Worm (Caenorhabditis elegans) whole organism, mixed stage, embryonic: ENCODE measurements around the gene C29A12.6.
A peak's percentile ranks its signal among the peaks of the same experiment; 100 is the strongest.

Experiments used
- M03D4.4 ChIP-seq: sonication (generic microtip); optimal IDR thresholded peaks from 2 replicates; lab custom pipeline; 2017; ENCODE audit warnings: mild to moderate bottlenecking, missing genetic modification characterization, missing compliant biosample characterization
- bed-3 ChIP-seq: fragments of 200-800 bp; sonication (Bioruptor generic); optimal IDR thresholded peaks from 3 replicates; lab custom pipeline; 2018; ENCODE audit warnings: mild to moderate bottlenecking, missing genetic modification characterization, moderate library complexity, missing compliant biosample characterization
- blmp-1 ChIP-seq: fragments of 150-350 bp; optimal IDR thresholded peaks from 2 replicates; lab custom pipeline; 2014; ENCODE audit warnings: missing biosample characterization, missing genetic modification characterization
- ceh-39 ChIP-seq: fragments of 150-350 bp; optimal IDR thresholded peaks from 2 replicates; lab custom pipeline; 2014; ENCODE audit warnings: missing biosample characterization, missing genetic modification characterization
- ceh-43 ChIP-seq: fragments of 200-800 bp; sonication (Bioruptor generic); optimal IDR thresholded peaks from 2 replicates; lab custom pipeline; 2018; ENCODE audit warnings: mild to moderate bottlenecking, missing genetic modification characterization, moderate library complexity, missing compliant biosample characterization
- ceh-83 ChIP-seq: fragments of 200-800 bp; sonication (Bioruptor generic); optimal IDR thresholded peaks from 2 replicates; lab custom pipeline; 2018; ENCODE audit warnings: mild to moderate bottlenecking, missing genetic modification characterization, missing compliant biosample characterization
- ces-1 ChIP-seq: fragments of 150-350 bp; optimal IDR thresholded peaks from 2 replicates; lab custom pipeline; 2014; ENCODE audit warnings: missing biosample characterization, missing genetic modification reagents, missing genetic modification characterization
- cnd-1 ChIP-seq: fragments of 200-800 bp; sonication (Bioruptor generic); optimal IDR thresholded peaks from 2 replicates; lab custom pipeline; 2018; ENCODE audit warnings: mild to moderate bottlenecking, missing genetic modification characterization, missing compliant biosample characterization
- drap-1 ChIP-seq: fragments of 200-800 bp; sonication (Bioruptor generic); optimal IDR thresholded peaks from 3 replicates; lab custom pipeline; 2018; ENCODE audit warnings: mild to moderate bottlenecking, missing genetic modification characterization, missing compliant biosample characterization
- elt-1 ChIP-seq: sonication (generic microtip); optimal IDR thresholded peaks from 2 replicates; lab custom pipeline; 2017; ENCODE audit warnings: missing genetic modification characterization, mild to moderate bottlenecking, missing compliant biosample characterization, antibody characterized with exemption, moderate library complexity, borderline replicate concordance; ENCODE audit not compliant: insufficient read depth
- elt-3 ChIP-seq: fragments of 150-350 bp; optimal IDR thresholded peaks from 2 replicates; lab custom pipeline; 2014; ENCODE audit warnings: missing biosample characterization, missing genetic modification characterization
- flh-1 ChIP-seq: fragments of 200-800 bp; sonication (Bioruptor generic); optimal IDR thresholded peaks from 2 replicates; lab custom pipeline; 2018; ENCODE audit warnings: mild to moderate bottlenecking, missing genetic modification characterization, moderate library complexity, missing compliant biosample characterization
- ham-2 ChIP-seq: fragments of 200-800 bp; sonication (Bioruptor generic); optimal IDR thresholded peaks from 2 replicates; lab custom pipeline; 2018; ENCODE audit warnings: mild to moderate bottlenecking, missing genetic modification characterization, missing compliant biosample characterization
- hlh-1 ChIP-seq: fragments of 150-350 bp; optimal IDR thresholded peaks from 2 replicates; lab custom pipeline; 2014; ENCODE audit warnings: missing biosample characterization, missing genetic modification reagents, missing genetic modification characterization
- lin-13 ChIP-seq: fragments of 150-350 bp; optimal IDR thresholded peaks from 2 replicates; lab custom pipeline; 2014; ENCODE audit warnings: missing biosample characterization, missing genetic modification characterization
- lin-32 ChIP-seq: fragments of 200-800 bp; sonication (Bioruptor generic); optimal IDR thresholded peaks from 2 replicates; lab custom pipeline; 2018; ENCODE audit warnings: mild to moderate bottlenecking, missing genetic modification characterization, missing compliant biosample characterization
- lsy-2 ChIP-seq: fragments of 150-350 bp; optimal IDR thresholded peaks from 2 replicates; lab custom pipeline; 2014; ENCODE audit warnings: missing biosample characterization, missing genetic modification characterization
- mab-5 ChIP-seq: fragments of 150-350 bp; optimal IDR thresholded peaks from 2 replicates; lab custom pipeline; 2014; ENCODE audit warnings: missing biosample characterization, missing genetic modification characterization
- mep-1 ChIP-seq: fragments of 150-350 bp; optimal IDR thresholded peaks from 2 replicates; lab custom pipeline; 2017; ENCODE audit warnings: missing biosample characterization, missing genetic modification reagents, missing genetic modification characterization, inconsistent platforms
- mls-2 ChIP-seq: sonication (generic microtip); optimal IDR thresholded peaks from 2 replicates; lab custom pipeline; 2016; ENCODE audit warnings: mild to moderate bottlenecking, missing genetic modification characterization, moderate library complexity, missing compliant biosample characterization
- nhr-12 ChIP-seq: fragments of 150-350 bp; optimal IDR thresholded peaks from 2 replicates; lab custom pipeline; 2014; ENCODE audit warnings: missing biosample characterization, missing genetic modification characterization
- nhr-2 ChIP-seq: fragments of 150-350 bp; optimal IDR thresholded peaks from 2 replicates; lab custom pipeline; 2014; ENCODE audit warnings: missing biosample characterization, missing genetic modification characterization
- nhr-237 ChIP-seq: fragments of 150-350 bp; optimal IDR thresholded peaks from 2 replicates; lab custom pipeline; 2014; ENCODE audit warnings: missing biosample characterization, missing genetic modification characterization
- nhr-28 ChIP-seq: fragments of 150-350 bp; optimal IDR thresholded peaks from 2 replicates; lab custom pipeline; 2014; ENCODE audit warnings: missing biosample characterization, missing genetic modification characterization
- nhr-76 ChIP-seq: sonication (generic microtip); optimal IDR thresholded peaks from 2 replicates; lab custom pipeline; 2017; ENCODE audit warnings: missing biosample characterization, missing genetic modification characterization
- pha-4 ChIP-seq: fragments of 150-350 bp; optimal IDR thresholded peaks from 2 replicates; lab custom pipeline; 2018; ENCODE audit warnings: missing biosample characterization, missing genetic modification reagents, missing genetic modification characterization
- sem-2 ChIP-seq: fragments of 200-800 bp; sonication (Bioruptor generic); optimal IDR thresholded peaks from 2 replicates; lab custom pipeline; 2018; ENCODE audit warnings: mild to moderate bottlenecking, missing genetic modification characterization, missing compliant biosample characterization
- snpc-4 ChIP-seq: fragments of 150-350 bp; optimal IDR thresholded peaks from 2 replicates; lab custom pipeline; 2014; ENCODE audit warnings: missing biosample characterization, missing genetic modification characterization
- sptf-1 ChIP-seq: sonication (generic microtip); optimal IDR thresholded peaks from 2 replicates; lab custom pipeline; 2017; ENCODE audit warnings: mild to moderate bottlenecking, missing genetic modification characterization, moderate library complexity, missing compliant biosample characterization
- tbx-8 ChIP-seq: fragments of 200-800 bp; sonication (Bioruptor generic); optimal IDR thresholded peaks from 2 replicates; lab custom pipeline; 2018; ENCODE audit warnings: mild to moderate bottlenecking, missing genetic modification characterization, moderate library complexity, missing compliant biosample characterization
- unc-120 ChIP-seq: sonication (generic microtip); optimal IDR thresholded peaks from 2 replicates; lab custom pipeline; 2017; ENCODE audit warnings: missing genetic modification characterization, missing compliant biosample characterization; ENCODE audit not compliant: poor library complexity, severe bottlenecking
- unc-39 ChIP-seq: fragments of 150-350 bp; optimal IDR thresholded peaks from 2 replicates; lab custom pipeline; 2014; ENCODE audit warnings: missing biosample characterization, missing genetic modification characterization
- unc-62 ChIP-seq: fragments of 150-350 bp; optimal IDR thresholded peaks from 2 replicates; lab custom pipeline; 2014; ENCODE audit warnings: missing biosample characterization, missing genetic modification reagents, missing genetic modification characterization
- zip-8 ChIP-seq: fragments of 150-350 bp; optimal IDR thresholded peaks from 2 replicates; lab custom pipeline; 2014; ENCODE audit warnings: missing biosample characterization, missing genetic modification characterization
- ztf-11 ChIP-seq: fragments of 150-350 bp; optimal IDR thresholded peaks from 2 replicates; lab custom pipeline; 2014; ENCODE audit warnings: missing biosample characterization, missing genetic modification characterization

The C29A12.6 gene

DNA sequence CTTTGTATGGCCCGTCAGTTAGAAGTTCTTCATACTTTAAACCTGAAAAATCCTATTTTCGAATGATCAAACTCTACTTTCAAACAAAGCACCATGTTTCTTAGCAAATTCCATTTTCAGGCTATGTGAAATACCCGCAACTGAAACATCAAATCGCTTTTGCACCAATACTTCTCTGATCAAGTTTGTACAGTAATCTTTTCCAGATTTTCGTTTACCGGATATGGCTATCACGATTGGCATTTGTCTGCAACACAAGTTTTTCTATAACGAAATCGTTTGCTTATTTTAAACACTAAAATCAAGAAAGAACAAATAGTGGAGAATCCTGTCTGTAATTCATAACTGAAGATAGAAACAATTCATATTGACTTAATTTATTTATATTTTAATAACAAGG lies 49.3 kb downstream of the C29A12.6 start, which contains the start of gene F32D8.13:
TSS of gene F32D8.13 (minus strand) at position 249 of the 400 bp plus-strand sequence.
- TF ChIP-seq M03D4.4 (tag; lab: Kevin White, UChicago) (no peak), drap-1 (GFP tag; lab: Kevin White, UChicago) (no peak), nhr-2 (no peak), flh-1 (no peak), nhr-28 (tag; lab: Kevin White, UChicago) (no peak), ceh-83 (no peak), ceh-39 (tag; lab: Kevin White, UChicago) (no peak), nhr-12 (tag; lab: Kevin White, UChicago) (no peak)

DNA sequence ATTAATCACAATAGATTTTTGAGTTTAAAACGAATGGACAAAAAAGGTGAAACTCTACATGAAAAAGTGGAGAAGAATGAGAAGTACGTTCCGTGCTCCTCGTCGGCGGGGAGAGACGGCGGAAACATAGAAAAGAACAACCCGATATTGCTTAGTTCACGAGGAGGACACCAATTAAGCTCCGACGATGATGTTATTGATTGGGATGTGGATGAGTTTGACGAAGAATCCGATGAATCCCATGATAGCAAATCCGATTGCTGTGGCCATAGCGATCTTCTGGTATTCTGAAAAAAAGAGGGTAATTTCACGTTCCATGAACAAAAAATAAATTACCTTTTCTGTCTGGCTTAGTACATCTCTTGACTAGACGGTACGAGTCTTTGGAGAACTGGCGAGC lies 49.7 kb downstream of the C29A12.6 start:
- TF ChIP-seq lin-32: no peak
- no peak for TF ChIP-seq hlh-1 (tag; lab: Kevin White, UChicago)
- TF ChIP-seq unc-120: no peak
- no peak for TF ChIP-seq ztf-11 (tag; lab: Kevin White, UChicago)
- no peak for TF ChIP-seq ham-2 (GFP tag; lab: Kevin White, UChicago)
- no peak for TF ChIP-seq mab-5 (tag; lab: Kevin White, UChicago)
- no peak for TF ChIP-seq nhr-237 (tag; lab: Kevin White, UChicago)
- TF ChIP-seq drap-1 (GFP tag; lab: Kevin White, UChicago): no peak
- TF ChIP-seq ceh-43 (GFP tag; lab: Kevin White, UChicago): no peak
- no peak for TF ChIP-seq sptf-1 (tag; lab: Kevin White, UChicago)
- no peak for TF ChIP-seq ceh-39 (tag; lab: Kevin White, UChicago)
- TF ChIP-seq cnd-1: no peak
- no peak for TF ChIP-seq ceh-83
- TF ChIP-seq lin-13 (tag; lab: Kevin White, UChicago): no peak
- no peak for TF ChIP-seq elt-3 (tag; lab: Kevin White, UChicago)
- TF ChIP-seq, all 35 proteins: peak for 0

DNA sequence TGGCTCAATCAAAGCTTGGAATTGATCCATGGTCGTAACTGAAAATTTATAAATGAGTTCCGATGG lies 49.9 kb downstream of the C29A12.6 start, which contains the start of gene sec-61.G:
TSS of gene sec-61.G (minus strand) at position 38 of the 66 bp plus-strand sequence.
- no peak for TF ChIP-seq ham-2 (GFP tag; lab: Kevin White, UChicago)
- no peak for TF ChIP-seq ces-1 (GFP tag; lab: Kevin White, UChicago)
- TF ChIP-seq bed-3: no peak
- no peak for TF ChIP-seq ztf-11 (tag; lab: Kevin White, UChicago)
- TF ChIP-seq sem-2 (GFP tag; lab: Kevin White, UChicago): no peak
- TF ChIP-seq elt-3 (tag; lab: Kevin White, UChicago): no peak
- no peak for TF ChIP-seq mab-5 (tag; lab: Kevin White, UChicago)
- TF ChIP-seq unc-120: no peak
- TF ChIP-seq flh-1: no peak
- TF ChIP-seq mls-2: no peak

DNA sequence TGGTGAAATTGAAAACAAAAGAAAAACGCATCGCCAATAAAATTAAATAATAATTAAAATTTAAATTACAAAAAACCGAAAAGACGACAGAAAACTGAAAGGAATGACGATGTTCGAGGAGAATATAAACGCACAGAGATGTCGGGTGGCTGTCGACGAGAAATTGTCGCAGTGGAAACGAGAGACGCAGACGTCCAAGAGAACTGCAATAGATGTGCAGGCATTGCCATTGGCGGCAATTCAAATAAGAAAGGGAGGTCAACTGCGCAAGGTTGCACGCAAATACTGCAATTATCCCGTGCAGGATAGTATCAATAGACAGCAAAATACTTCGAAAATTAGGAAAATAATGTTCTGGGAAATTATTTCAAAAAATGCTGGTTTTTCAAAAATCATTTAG lies 50.2 kb downstream of the C29A12.6 start:
- TF ChIP-seq unc-62 (peak; percentile 94), lin-32 (no peak), elt-3 (tag; lab: Kevin White, UChicago) (peak; percentile 86), nhr-237 (tag; lab: Kevin White, UChicago) (peak; percentile 97), hlh-1 (tag; lab: Kevin White, UChicago) (peak; percentile 88), nhr-28 (tag; lab: Kevin White, UChicago) (peak; percentile 14), snpc-4 (tag; lab: Kevin White, UChicago) (no peak), blmp-1 (tag; lab: Kevin White, UChicago) (peak; percentile 33), cnd-1 (peak; percentile 74), ceh-39 (tag; lab: Kevin White, UChicago) (peak; percentile 99), tbx-8 (GFP tag; lab: Kevin White, UChicago) (peak; percentile 50), ztf-11 (tag; lab: Kevin White, UChicago) (peak; percentile 60), sptf-1 (tag; lab: Kevin White, UChicago) (peak; percentile 92), drap-1 (GFP tag; lab: Kevin White, UChicago) (peak; percentile 88), lsy-2 (peak; percentile 92), ceh-83 (peak; percentile 70), sem-2 (GFP tag; lab: Kevin White, UChicago) (no peak), pha-4 (peak; percentile 99), mep-1 (tag; lab: Kevin White, UChicago) (peak; percentile 99), unc-39 (tag; lab: Kevin White, UChicago) (peak; percentile 42), mls-2 (peak; percentile 85), mab-5 (tag; lab: Kevin White, UChicago) (no peak), flh-1 (no peak), unc-120 (peak; percentile 98), lin-13 (tag; lab: Kevin White, UChicago) (peak; percentile 97), ceh-43 (GFP tag; lab: Kevin White, UChicago) (peak; percentile 64), zip-8 (no peak), nhr-76 (tag; lab: Kevin White, UChicago) (no peak), ham-2 (GFP tag; lab: Kevin White, UChicago) (peak; percentile 60), ces-1 (GFP tag; lab: Kevin White, UChicago) (peak; percentile 84), nhr-2 (peak; percentile 80), M03D4.4 (tag; lab: Kevin White, UChicago) (peak; percentile 73), bed-3 (peak; percentile 52), elt-1 (tag; lab: Kevin White, UChicago) (peak; percentile 34), nhr-12 (tag; lab: Kevin White, UChicago) (peak; percentile 92)
